Fruit fly (Drosophila melanogaster): ENCODE results near the gene TRAM.

The TRAM gene

dm6 chrX:940580-941184, 5.7 kb downstream of the TRAM start, which contains the start of the genes CG3704 and mus81:
Gene CG3704 (minus strand): TSS chrX:940805.
Gene mus81 (plus strand): TSS chrX:941075.
- TF ChIP-seq CG17801 (GFP tag; optimal IDR thresholded peaks at IDR 0.05; ENCODE audit: partially characterized antibody) = peak; percentile 24

DNA sequence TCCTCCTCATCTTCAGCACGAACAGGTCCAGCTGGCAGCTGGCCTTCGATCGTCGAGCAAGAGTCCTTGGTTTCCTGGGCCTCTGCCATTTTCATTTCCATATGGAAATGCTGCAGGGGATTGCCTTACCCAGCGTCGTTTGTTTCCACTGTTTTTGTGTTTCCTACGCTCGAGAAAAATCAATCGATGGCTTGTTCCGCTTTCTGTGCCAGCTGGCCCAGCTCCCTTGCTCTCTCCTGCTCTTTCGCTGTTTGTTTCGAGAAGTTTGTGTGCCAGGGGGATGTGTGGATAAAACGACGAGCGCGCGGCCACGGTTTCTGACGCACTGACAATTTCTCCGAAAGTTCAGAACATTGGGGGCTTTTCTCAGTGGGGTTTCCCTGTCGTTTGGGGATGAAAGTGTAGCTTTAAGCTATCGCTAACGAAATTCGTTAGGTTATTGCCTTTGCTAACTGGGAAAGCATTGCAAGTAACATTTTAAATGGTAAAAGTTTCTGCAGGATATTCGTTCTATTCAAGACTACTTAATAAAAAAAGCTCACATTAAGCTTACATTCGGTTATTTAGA, 10.5 kb downstream of the TRAM start, which contains the start of gene CG3703:
Gene CG3703, minus strand, starts transcription at position 328 of the 568 bp plus-strand sequence.
- no peak for TF ChIP-seq CG17801 (GFP tag; optimal IDR thresholded peaks at IDR 0.05; ENCODE audit: partially characterized antibody)

DNA sequence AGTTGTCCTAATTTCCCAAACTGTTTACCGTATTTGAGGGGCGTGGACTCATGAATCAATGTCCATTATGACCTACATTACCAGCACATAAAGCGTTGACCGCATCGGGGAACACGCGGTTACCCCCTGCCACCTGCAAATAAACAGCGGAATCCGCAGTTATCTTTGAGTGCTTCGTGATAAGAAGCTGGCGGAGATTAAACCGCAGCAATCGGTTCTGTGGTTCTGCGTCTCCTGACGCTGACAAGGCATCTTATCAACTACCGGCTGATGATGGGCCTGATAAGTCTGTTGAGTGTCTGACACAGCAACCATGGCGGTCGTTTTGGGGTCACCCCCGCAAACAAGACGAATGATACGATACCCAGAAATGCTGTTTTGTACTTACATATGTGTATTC, 11.1 kb downstream of the TRAM start:
- TF ChIP-seq CG17801 (GFP tag; optimal IDR thresholded peaks at IDR 0.05; ENCODE audit: partially characterized antibody) = no peak

DNA sequence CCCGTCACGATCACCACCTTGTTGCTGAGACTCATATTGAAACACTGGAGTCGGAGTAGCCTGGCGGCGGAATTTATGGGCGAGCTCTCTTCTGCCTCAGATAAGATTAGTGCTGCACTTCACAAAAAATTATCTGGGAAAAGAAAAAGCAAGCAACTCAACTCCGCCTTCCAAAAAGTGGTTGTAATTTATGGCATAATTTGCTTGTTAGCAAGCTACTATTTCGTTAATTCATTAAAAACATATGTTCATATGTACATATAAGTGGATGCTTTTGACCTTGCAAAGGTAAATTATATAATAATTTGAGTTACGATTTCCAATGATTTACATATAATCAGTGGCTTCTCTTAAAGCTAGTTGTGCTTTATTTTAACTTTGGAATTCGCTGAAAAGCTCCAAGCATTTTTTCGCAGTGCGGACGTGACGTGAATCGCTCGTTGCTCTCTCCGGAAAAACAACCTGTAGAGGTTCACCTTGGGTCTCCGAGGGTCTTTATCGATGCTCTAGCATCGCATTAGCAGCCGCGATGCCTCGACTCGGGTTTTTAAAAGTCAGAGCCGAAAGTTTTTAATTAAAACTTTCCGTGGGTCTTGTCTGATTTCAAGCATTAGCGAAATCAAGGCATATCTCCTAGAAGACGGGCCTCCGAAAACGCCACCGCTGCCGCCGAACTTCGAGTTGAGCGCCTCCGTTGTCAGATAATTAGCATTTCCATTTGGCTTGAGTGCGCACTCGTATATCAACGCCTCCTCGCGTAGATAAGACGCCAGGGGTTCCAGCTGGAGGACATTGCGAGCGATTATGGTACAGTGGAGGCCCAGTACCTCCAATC, 12.6 kb downstream of the TRAM start, which contains the start of gene CG3699:
Gene CG3699, minus strand, starts transcription at position 51 of the 835 bp plus-strand sequence.
- no peak for TF ChIP-seq CG17801 (GFP tag; optimal IDR thresholded peaks at IDR 0.05; ENCODE audit: partially characterized antibody)

DNA sequence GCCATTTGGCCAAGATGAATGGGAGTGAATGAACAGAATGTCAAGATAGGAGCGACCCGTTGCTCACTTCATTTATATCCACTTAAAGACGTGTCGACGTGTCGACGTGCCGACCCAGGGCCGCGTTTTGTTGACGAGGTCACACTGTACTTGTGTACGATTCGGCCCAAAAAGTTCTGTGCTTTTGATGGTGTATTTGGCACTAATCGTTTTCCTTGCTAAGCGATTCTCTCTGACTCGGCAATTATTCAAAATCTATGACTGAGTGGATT, 13.2 kb downstream of the TRAM start:
- TF ChIP-seq CG17801 (GFP tag; optimal IDR thresholded peaks at IDR 0.05; ENCODE audit: partially characterized antibody) = no peak

DNA sequence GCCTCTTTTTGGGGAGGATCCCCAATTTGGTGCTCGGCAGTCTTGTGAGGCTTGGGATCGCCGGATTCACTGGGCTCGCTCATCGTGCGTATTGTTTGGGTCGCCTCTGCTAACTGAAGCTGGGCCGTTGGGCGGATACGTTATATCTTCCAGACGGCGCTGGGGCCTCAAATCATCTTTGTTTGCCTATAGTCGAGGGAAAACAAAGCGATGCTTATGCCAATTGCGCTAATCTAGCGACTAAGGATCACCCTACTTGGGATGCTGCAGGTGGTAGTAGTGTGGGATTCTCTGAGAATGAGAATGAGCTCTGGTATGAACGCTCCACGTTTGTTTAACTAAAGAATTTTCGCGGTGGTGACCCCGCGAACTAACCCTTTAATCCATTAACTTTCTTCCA, 16.8 kb downstream of the TRAM start, which contains the start of gene CG3690:
Gene CG3690, minus strand, starts transcription at position 101 of the 400 bp plus-strand sequence.
- TF ChIP-seq CG17801 (GFP tag; optimal IDR thresholded peaks at IDR 0.05; ENCODE audit: partially characterized antibody) = no peak

DNA sequence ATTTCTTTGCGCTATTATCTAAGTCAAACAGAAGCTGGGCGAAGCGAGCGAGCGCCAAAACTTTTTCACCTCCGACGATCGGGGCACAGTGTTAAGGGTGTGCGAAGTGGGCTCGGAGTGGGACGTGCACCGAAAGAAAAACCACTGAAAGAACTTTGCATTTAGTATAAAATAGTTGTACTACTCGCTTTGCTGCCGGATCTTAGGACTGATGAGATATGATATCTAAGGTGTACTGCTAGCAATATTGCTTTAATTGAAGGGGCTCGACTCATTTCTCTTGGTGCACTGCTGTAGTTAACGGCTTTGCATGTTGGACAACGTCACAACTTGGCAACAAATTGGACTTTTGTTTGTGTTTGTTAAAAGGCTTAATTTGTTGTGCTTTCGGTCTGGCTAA, 18.8 kb downstream of the TRAM start:
- TF ChIP-seq CG17801 (GFP tag; optimal IDR thresholded peaks at IDR 0.05; ENCODE audit: partially characterized antibody) = no peak

DNA sequence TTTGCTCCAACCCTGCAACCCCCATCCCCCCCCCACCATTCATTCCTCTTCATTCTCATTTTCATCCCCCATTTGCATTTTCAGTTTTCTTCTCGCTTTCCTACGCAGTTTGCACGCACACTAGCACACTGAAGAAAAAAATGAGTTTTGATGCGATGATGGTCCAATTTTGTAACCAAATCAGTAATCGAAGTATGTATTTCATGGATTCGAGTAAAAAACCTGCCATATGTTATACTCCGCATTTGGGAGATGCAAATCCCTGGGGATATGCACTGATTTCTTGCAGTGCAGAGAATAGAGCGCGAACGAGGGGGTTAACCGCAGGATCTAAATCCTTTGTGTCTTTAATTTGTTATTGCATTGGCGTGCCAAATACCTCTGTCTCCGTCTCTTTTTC, 20.8 kb downstream of the TRAM start:
- TF ChIP-seq CG17801 (GFP tag; optimal IDR thresholded peaks at IDR 0.05; ENCODE audit: partially characterized antibody) = no peak

dm6 chrX:964012-964411, 29.0 kb downstream of the TRAM start:
- no peak for TF ChIP-seq CG17801 (GFP tag; optimal IDR thresholded peaks at IDR 0.05; ENCODE audit: partially characterized antibody)

dm6 chrX:966818-967217, 31.8 kb downstream of the TRAM start:
- no peak for TF ChIP-seq CG17801 (GFP tag; optimal IDR thresholded peaks at IDR 0.05; ENCODE audit: partially characterized antibody)

- TF ChIP-seq CG17801 (GFP tag; optimal IDR thresholded peaks at IDR 0.05; ENCODE audit: partially characterized antibody) = no peak
Observed at dm6 chrX:985911-986310, 50.9 kb downstream of the TRAM start.

All from ovary, adult (tissue).